Comparison of ENCODE assay signal across 1 fruit fly cellular context in the genomic region with DNA sequence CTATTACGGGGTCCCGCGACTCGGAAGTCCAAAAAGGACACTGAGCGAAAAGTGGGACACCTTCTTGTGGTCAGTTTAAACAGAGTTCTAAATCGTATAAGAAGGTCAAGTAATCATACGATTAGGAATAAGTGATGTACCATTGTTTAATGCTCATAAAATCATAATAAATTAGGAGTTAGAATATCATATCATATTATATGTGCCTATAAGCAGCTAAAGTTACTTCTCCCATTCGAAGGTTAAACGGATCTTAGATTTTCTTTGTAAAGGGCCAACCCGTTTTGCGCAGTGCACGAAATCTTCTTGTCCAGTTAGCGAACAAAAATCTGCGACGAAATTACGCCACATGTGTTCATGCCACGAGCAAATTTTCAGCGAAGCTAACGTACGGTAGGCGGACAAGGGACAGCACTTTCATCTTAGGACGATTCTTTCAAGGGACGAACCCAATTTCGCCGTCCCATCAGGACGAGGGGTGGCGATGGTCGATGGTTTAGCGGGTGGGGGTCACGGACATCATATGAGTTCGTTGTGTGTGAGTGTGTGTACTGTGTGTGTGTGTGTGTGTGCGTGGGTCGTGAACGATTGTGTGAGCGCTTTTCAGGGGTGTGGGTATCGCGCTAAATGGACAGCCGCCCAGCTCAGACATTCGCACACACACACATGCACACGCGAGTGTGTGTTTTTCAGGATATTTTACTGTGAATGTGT.
A peak's percentile ranks its signal among the peaks of the same experiment; 100 is the strongest.
TF ChIP-seq lines count a peak whose summit lies in the region.

No protein-coding gene starts in this region.

TF ChIP-seq in whole organism, embryonic, 481 proteins besides CTCF, POLR2A, EP300 and RAD21 (continued from another document and continues in another):
- TF ChIP-seq CG11695 (GFP tag; IDR thresholded peaks at IDR 0.05; lab: Robert Waterston, UW) (0 out of 3 replicates have a peak, but pooled peaks have one; percentile 39), HmgD (GFP tag; optimal IDR thresholded peaks at IDR 0.05; lab: Kevin White, UChicago) (no peak), Sox100B (GFP tag; optimal IDR thresholded peaks at IDR 0.05; lab: Kevin White, UChicago) (peak; percentile 48), peb (GFP tag; IDR thresholded peaks at IDR 0.05; lab: Robert Waterston, UW) (no peak), ems (GFP tag; optimal IDR thresholded peaks at IDR 0.05; lab: Kevin White, UChicago) (no peak), tx (GFP tag; optimal IDR thresholded peaks at IDR 0.05; lab: Kevin White, UChicago) (no peak), CG16779 (GFP tag; IDR thresholded peaks at IDR 0.05; lab: Robert Waterston, UW) (no peak), Hmr (GFP tag; optimal IDR thresholded peaks at IDR 0.05; lab: Kevin White, UChicago) (peak; percentile 56), H15 (GFP tag; IDR thresholded peaks at IDR 0.05; lab: Robert Waterston, UW) (no peak), CG17186 (GFP tag; optimal IDR thresholded peaks at IDR 0.05; lab: Kevin White, UChicago) (no peak), ssp (GFP tag; IDR thresholded peaks at IDR 0.05; lab: Robert Waterston, UW) (no peak), CG7987 (GFP tag; optimal IDR thresholded peaks at IDR 0.05; lab: Kevin White, UChicago) (no peak), br (optimal IDR thresholded peaks at IDR 0.05; lab: Kevin White, UChicago) (no peak), Pdp1 (GFP tag; optimal IDR thresholded peaks at IDR 0.05; lab: Kevin White, UChicago) (no peak), vvl (GFP tag; IDR thresholded peaks at IDR 0.05; lab: Robert Waterston, UW) (no peak), Dfd (GFP tag; optimal IDR thresholded peaks at IDR 0.05; lab: Kevin White, UChicago) (no peak), CG13894 (tag; optimal IDR thresholded peaks at IDR 0.05; lab: Kevin White, UChicago) (no peak), trh (GFP tag; optimal IDR thresholded peaks at IDR 0.05; lab: Kevin White, UChicago) (no peak), psq (GFP tag; optimal IDR thresholded peaks at IDR 0.05; lab: Kevin White, UChicago) (no peak), ap (GFP tag; IDR thresholded peaks at IDR 0.05; lab: Robert Waterston, UW) (no peak), maf-S (GFP tag; optimal IDR thresholded peaks at IDR 0.05; lab: Kevin White, UChicago) (peak; percentile 8), NK7.1 (GFP tag; optimal IDR thresholded peaks at IDR 0.05; lab: Kevin White, UChicago) (no peak), Mrtf (GFP tag; IDR thresholded peaks at IDR 0.05; lab: Robert Waterston, UW) (no peak), CG12391 (tag; optimal IDR thresholded peaks at IDR 0.05; lab: Kevin White, UChicago) (peak; percentile 40), h (optimal IDR thresholded peaks at IDR 0.05; lab: Kevin White, UChicago) (no peak), CG3163 (GFP tag; optimal IDR thresholded peaks at IDR 0.05; lab: Kevin White, UChicago) (no peak), grn (GFP tag; optimal IDR thresholded peaks at IDR 0.05; lab: Kevin White, UChicago) (no peak), CG13123 (GFP tag; optimal IDR thresholded peaks at IDR 0.05; lab: Kevin White, UChicago) (no peak), z (GFP tag; IDR thresholded peaks at IDR 0.05; lab: Robert Waterston, UW) (no peak), ase (GFP tag; IDR thresholded peaks at IDR 0.05; lab: Robert Waterston, UW) (no peak; the same call in 2 of the 3 replicates), Sry-δ (GFP tag; optimal IDR thresholded peaks at IDR 0.05; lab: Kevin White, UChicago) (no peak), jigr1 (GFP tag; IDR thresholded peaks at IDR 0.05; lab: Robert Waterston, UW) (no peak), Doc2 (GFP tag; IDR thresholded peaks at IDR 0.05; lab: Robert Waterston, UW) (no peak), CG14441 (GFP tag; IDR thresholded peaks at IDR 0.05; lab: Robert Waterston, UW) (no peak), hbn (GFP tag; IDR thresholded peaks at IDR 0.05; lab: Robert Waterston, UW; ENCODE audit: partially characterized antibody) (no peak), CG17328 (GFP tag; IDR thresholded peaks at IDR 0.05; lab: Robert Waterston, UW) (no peak), CG7839 (tag; optimal IDR thresholded peaks at IDR 0.05; lab: Kevin White, UChicago) (peak; percentile 65), CG32532 (GFP tag; IDR thresholded peaks at IDR 0.05; lab: Robert Waterston, UW) (peak; percentile 13; the same call in 1 of the 2 replicates), crp (GFP tag; optimal IDR thresholded peaks at IDR 0.05; lab: Kevin White, UChicago) (no peak), CG14710 (tag; optimal IDR thresholded peaks at IDR 0.05; lab: Kevin White, UChicago) (peak; percentile 30), CG8924 (tag; optimal IDR thresholded peaks at IDR 0.05; lab: Kevin White, UChicago) (peak; percentile 37), CG14667 (GFP tag; IDR thresholded peaks at IDR 0.05; lab: Robert Waterston, UW) (0 out of 2 replicates have a peak, but pooled peaks have one; percentile 5), Dp (GFP tag; optimal IDR thresholded peaks at IDR 0.05; lab: Kevin White, UChicago) (no peak), odd (GFP tag; optimal IDR thresholded peaks at IDR 0.05; lab: Kevin White, UChicago) (no peak), eyg (GFP tag; optimal IDR thresholded peaks at IDR 0.05; lab: Kevin White, UChicago) (no peak), hth (optimal IDR thresholded peaks at IDR 0.05; lab: Kevin White, UChicago) (no peak), CG1529 (GFP tag; optimal IDR thresholded peaks at IDR 0.05; lab: Kevin White, UChicago) (peak; percentile 5), insv (GFP tag; optimal IDR thresholded peaks at IDR 0.05; lab: Kevin White, UChicago) (no peak), slbo (GFP tag; IDR thresholded peaks at IDR 0.05; lab: Robert Waterston, UW) (peak; percentile 51), CG5180 (GFP tag; optimal IDR thresholded peaks at IDR 0.05; lab: Kevin White, UChicago) (peak; percentile 6), dmrt99B (tag; optimal IDR thresholded peaks at IDR 0.05; lab: Kevin White, UChicago) (peak; percentile 68), amos (GFP tag; IDR thresholded peaks at IDR 0.05; lab: Robert Waterston, UW; ENCODE audit: partially characterized antibody) (no peak), Scr (GFP tag; IDR thresholded peaks at IDR 0.05; lab: Robert Waterston, UW; ENCODE audit: partially characterized antibody) (no peak), CG12104 (GFP tag; optimal IDR thresholded peaks at IDR 0.05; lab: Kevin White, UChicago) (no peak), CG17829 (tag; optimal IDR thresholded peaks at IDR 0.05; lab: Kevin White, UChicago) (peak; percentile 13), CG9727 (GFP tag; optimal IDR thresholded peaks at IDR 0.05; lab: Kevin White, UChicago) (peak; percentile 51), CG6854 (GFP tag; optimal IDR thresholded peaks at IDR 0.05; lab: Kevin White, UChicago) (peak; percentile 31), vfl (GFP tag; optimal IDR thresholded peaks at IDR 0.05; lab: Kevin White, UChicago) (no peak), CG18011 (GFP tag; optimal IDR thresholded peaks at IDR 0.05; lab: Kevin White, UChicago) (no peak), btn (GFP tag; optimal IDR thresholded peaks at IDR 0.05; lab: Kevin White, UChicago) (no peak), kay (GFP tag; optimal IDR thresholded peaks at IDR 0.05; lab: Kevin White, UChicago) (peak; percentile 14), CG1647 (GFP tag; optimal IDR thresholded peaks at IDR 0.05; lab: Kevin White, UChicago) (no peak), CG4854 (GFP tag; optimal IDR thresholded peaks at IDR 0.05; lab: Kevin White, UChicago) (no peak), stc (GFP tag; IDR thresholded peaks at IDR 0.05; lab: Robert Waterston, UW) (0 out of 2 replicates have a peak, but pooled peaks have one; percentile 20), CG34422 (GFP tag; IDR thresholded peaks at IDR 0.05; lab: Robert Waterston, UW) (no peak; the same call in 2 of the 3 replicates), mirr (GFP tag; optimal IDR thresholded peaks at IDR 0.05; lab: Kevin White, UChicago) (no peak), Spps (tag; optimal IDR thresholded peaks at IDR 0.05; lab: Kevin White, UChicago) (no peak), CG32767 (GFP tag; IDR thresholded peaks at IDR 0.05; lab: Robert Waterston, UW) (no peak), CG4360 (GFP tag; IDR thresholded peaks at IDR 0.05; lab: Robert Waterston, UW) (no peak), fd3F (GFP tag; optimal IDR thresholded peaks at IDR 0.05; lab: Kevin White, UChicago) (no peak), CG11696 (GFP tag; IDR thresholded peaks at IDR 0.05; lab: Robert Waterston, UW) (no peak), PHDP (tag; optimal IDR thresholded peaks at IDR 0.05; lab: Kevin White, UChicago) (peak; percentile 26), gsb-n (tag; optimal IDR thresholded peaks at IDR 0.05; lab: Kevin White, UChicago) (peak; percentile 22), CG33557 (GFP tag; optimal IDR thresholded peaks at IDR 0.05; lab: Kevin White, UChicago) (no peak), Gsc (GFP tag; IDR thresholded peaks at IDR 0.05; lab: Robert Waterston, UW) (no peak), zfh2 (GFP tag; optimal IDR thresholded peaks at IDR 0.05; lab: Kevin White, UChicago) (peak; percentile 4), Hr78 (GFP tag; optimal IDR thresholded peaks at IDR 0.05; lab: Kevin White, UChicago) (no peak), CG11093 (GFP tag; IDR thresholded peaks at IDR 0.05; lab: Robert Waterston, UW) (0 out of 3 replicates have a peak, but pooled peaks have one; percentile 29), nerfin-1 (tag; optimal IDR thresholded peaks at IDR 0.05; lab: Kevin White, UChicago) (peak; percentile 70), Myb (GFP tag; optimal IDR thresholded peaks at IDR 0.05; lab: Kevin White, UChicago) (no peak), Dll (GFP tag; IDR thresholded peaks at IDR 0.05; lab: Robert Waterston, UW; ENCODE audit: partially characterized antibody) (no peak), CG15073 (GFP tag; optimal IDR thresholded peaks at IDR 0.05; lab: Kevin White, UChicago) (no peak), crol (GFP tag; IDR thresholded peaks at IDR 0.05; lab: Robert Waterston, UW) (0 out of 2 replicates have a peak, but pooled peaks have one; percentile 1), CG15696 (tag; optimal IDR thresholded peaks at IDR 0.05; lab: Kevin White, UChicago) (no peak), GATAe (GFP tag; conservative IDR thresholded peaks at IDR 0.05; lab: Robert Waterston, UW) (no peak), CG3726 (GFP tag; IDR thresholded peaks at IDR 0.05; lab: Robert Waterston, UW) (no peak), ato (GFP tag; IDR thresholded peaks at IDR 0.05; lab: Robert Waterston, UW; ENCODE audit: partially characterized antibody) (no peak), Neu2 (GFP tag; optimal IDR thresholded peaks at IDR 0.05; lab: Kevin White, UChicago; ENCODE audit: borderline replicate concordance) (no peak), gro (GFP tag; optimal IDR thresholded peaks at IDR 0.05; lab: Kevin White, UChicago) (no peak), pnt (GFP tag; optimal IDR thresholded peaks at IDR 0.05; lab: Kevin White, UChicago) (peak; percentile 20), CG6654 (GFP tag; optimal IDR thresholded peaks at IDR 0.05; lab: Kevin White, UChicago) (no peak), CG17802 (tag; optimal IDR thresholded peaks at IDR 0.05; lab: Kevin White, UChicago) (no peak), CG8290 (GFP tag; optimal IDR thresholded peaks at IDR 0.05; lab: Kevin White, UChicago) (no peak), CG8290 (tag; optimal IDR thresholded peaks at IDR 0.05; lab: Kevin White, UChicago) (peak in 1 of 2 experiments; percentile 29), CG33213 (GFP tag; optimal IDR thresholded peaks at IDR 0.05; lab: Kevin White, UChicago) (no peak), CG4328 (GFP tag; optimal IDR thresholded peaks at IDR 0.05; lab: Kevin White, UChicago) (no peak), CG31365 (tag; optimal IDR thresholded peaks at IDR 0.05; lab: Kevin White, UChicago) (peak; percentile 30), CG10959 (GFP tag; IDR thresholded peaks at IDR 0.05; lab: Robert Waterston, UW) (no peak), CG10267 (tag; optimal IDR thresholded peaks at IDR 0.05; lab: Kevin White, UChicago) (peak; percentile 27), vnd (GFP tag; IDR thresholded peaks at IDR 0.05; lab: Robert Waterston, UW; ENCODE audit: partially characterized antibody) (no peak), otp (GFP tag; IDR thresholded peaks at IDR 0.05; lab: Robert Waterston, UW) (no peak), CG4707 (GFP tag; optimal IDR thresholded peaks at IDR 0.05; lab: Kevin White, UChicago) (no peak), ERR (GFP tag; optimal IDR thresholded peaks at IDR 0.05; lab: Kevin White, UChicago) (no peak), CG17361 (GFP tag; IDR thresholded peaks at IDR 0.05; lab: Robert Waterston, UW) (peak; percentile 64), knrl (GFP tag; IDR thresholded peaks at IDR 0.05; lab: Robert Waterston, UW; ENCODE audit: partially characterized antibody) (no peak), CG11085 (GFP tag; IDR thresholded peaks at IDR 0.05; lab: Robert Waterston, UW) (no peak), CG8089 (GFP tag; optimal IDR thresholded peaks at IDR 0.05; lab: Kevin White, UChicago) (no peak), gfzf (GFP tag; optimal IDR thresholded peaks at IDR 0.05; lab: Kevin White, UChicago) (no peak), ranshi (GFP tag; IDR thresholded peaks at IDR 0.05; lab: Robert Waterston, UW) (peak; percentile 44; the same call in 1 of the 2 replicates), da (GFP tag; optimal IDR thresholded peaks at IDR 0.05; lab: Kevin White, UChicago) (no peak), nerfin-2 (GFP tag; IDR thresholded peaks at IDR 0.05; lab: Robert Waterston, UW; ENCODE audit: partially characterized antibody) (no peak), Ada2b (GFP tag; IDR thresholded peaks at IDR 0.05; lab: Robert Waterston, UW) (peak; percentile 32; the same call in 1 of the 2 replicates), Taf1 (GFP tag; IDR thresholded peaks at IDR 0.05; lab: Robert Waterston, UW) (no peak), chinmo (GFP tag; IDR thresholded peaks at IDR 0.05; lab: Robert Waterston, UW; ENCODE audit: partially characterized antibody) (no peak), lbe (GFP tag; optimal IDR thresholded peaks at IDR 0.05; lab: Kevin White, UChicago) (no peak), CG15601 (tag; optimal IDR thresholded peaks at IDR 0.05; lab: Kevin White, UChicago) (peak; percentile 3), danr (GFP tag; IDR thresholded peaks at IDR 0.05; lab: Robert Waterston, UW) (peak; percentile 36; the same call in 1 of the 2 replicates), zfh1 (GFP tag; IDR thresholded peaks at IDR 0.05; lab: Robert Waterston, UW) (0 out of 3 replicates have a peak, but pooled peaks have one; percentile 9), ATbp (GFP tag; optimal IDR thresholded peaks at IDR 0.05; lab: Kevin White, UChicago) (no peak), CG3281 (GFP tag; optimal IDR thresholded peaks at IDR 0.05; lab: Kevin White, UChicago) (peak; percentile 52), CG7928 (GFP tag; optimal IDR thresholded peaks at IDR 0.05; lab: Kevin White, UChicago) (no peak), CG12071 (GFP tag; optimal IDR thresholded peaks at IDR 0.05; lab: Kevin White, UChicago) (no peak), grau (tag; optimal IDR thresholded peaks at IDR 0.05; lab: Kevin White, UChicago) (peak; percentile 57), CG6254 (GFP tag; optimal IDR thresholded peaks at IDR 0.05; lab: Kevin White, UChicago) (peak; percentile 38), CG10209 (GFP tag; optimal IDR thresholded peaks at IDR 0.05; lab: Kevin White, UChicago) (peak; percentile 23)
